Worm (Caenorhabditis elegans) whole organism, midembryonic: ENCODE measurements around the gene Y54E2A.7.

ENCODE experiments used
- flt-1 ChIP-seq: fragments of 200-800 bp; sonication (Bioruptor generic); IDR thresholded peaks from 2 replicates; pipeline ENCODE4 v1.3.6; 2022; ENCODE audit warnings: missing genetic modification characterization, missing compliant biosample characterization
- klf-2 ChIP-seq: fragments of 200-800 bp; sonication (Bioruptor generic); conservative IDR thresholded peaks from 2 replicates; pipeline ENCODE4 v1.3.6; 2022; ENCODE audit warnings: missing genetic modification reagents, missing genetic modification characterization, missing compliant biosample characterization
- ztf-29 ChIP-seq: fragments of 200-800 bp; sonication (Bioruptor generic); IDR thresholded peaks from 2 replicates; pipeline ENCODE4 v1.3.6; 2022; ENCODE audit warnings: missing genetic modification reagents, missing genetic modification characterization, missing compliant biosample characterization

DNA sequence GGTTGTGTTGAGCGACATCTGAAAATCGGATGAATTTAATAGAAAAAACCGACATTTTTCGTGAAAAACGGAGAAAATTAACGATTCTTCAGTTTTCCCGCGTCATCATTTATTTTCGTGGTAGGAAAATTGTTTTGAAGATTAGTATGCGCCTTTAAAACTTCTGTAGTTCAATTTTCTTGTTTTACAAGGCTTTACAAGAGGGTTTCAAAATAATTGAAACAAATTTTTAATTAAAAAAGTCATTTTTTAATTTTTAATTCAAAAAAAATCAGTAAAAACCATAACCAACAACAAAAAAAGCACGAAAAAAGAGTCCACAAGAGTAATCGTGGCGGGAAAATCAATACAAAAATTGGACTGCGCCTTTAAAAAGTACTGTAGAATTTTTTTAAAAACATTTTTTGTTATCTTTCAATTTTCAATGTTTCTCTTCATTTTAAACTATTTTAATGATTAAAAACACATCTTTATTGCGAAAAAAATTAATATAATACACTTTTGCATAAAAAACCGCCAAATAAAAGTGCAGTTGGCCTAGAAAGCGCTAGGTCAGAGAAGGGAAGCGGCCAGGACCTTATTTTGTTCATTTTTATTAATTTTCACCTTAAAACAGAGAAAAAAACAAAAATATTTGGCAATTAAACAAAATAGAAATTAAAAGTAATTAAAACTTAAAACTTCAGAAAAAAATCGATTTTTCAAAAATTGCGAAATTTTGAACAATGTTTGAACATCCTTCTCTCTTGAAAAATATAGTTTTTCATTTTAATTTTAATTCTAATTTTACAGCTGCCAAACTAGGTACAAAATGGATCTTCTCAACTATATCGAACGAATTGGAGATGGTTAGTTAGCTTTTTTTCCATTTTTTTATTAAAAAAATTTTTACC lies 18.7 kb downstream of the Y54E2A.7 start, which contains the start of the genes tac-1 and Y54E2A.4:
- TF ChIP-seq flt-1 (GFP tag; lab: Robert Waterston, UW) (no peak), klf-2 (no peak), ztf-29 (no peak)
